Worm (Caenorhabditis elegans): ENCODE results near the gene F58G1.7.

The F58G1.7 gene

DNA sequence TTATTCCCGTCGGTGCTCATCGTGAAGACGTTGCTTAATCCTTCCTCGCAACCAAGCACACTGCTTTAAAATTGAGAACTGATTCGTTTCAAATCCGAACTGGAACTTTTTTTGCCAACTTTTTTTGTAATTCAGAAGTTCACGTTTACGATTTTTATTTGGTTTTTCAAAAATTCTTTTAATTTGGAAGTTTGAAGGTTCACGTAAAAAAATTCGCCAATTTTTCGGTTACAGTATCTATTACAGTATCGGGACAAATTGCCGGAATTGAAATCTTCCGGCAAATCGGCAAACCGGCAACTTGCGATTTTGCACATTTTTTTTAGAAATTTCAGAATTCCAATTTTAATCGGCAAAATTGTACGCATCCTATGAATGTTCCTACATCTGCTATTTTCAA is 19.8 kb downstream of the F58G1.7 start, which contains the start of gene F58G1.3:
Gene F58G1.3, minus strand, starts transcription at position 101 of the 400 bp plus-strand sequence.
- TF ChIP-seq unc-62 (GFP tag; optimal IDR thresholded peaks at IDR 0.05) = no peak

ce11 chrII:12925551-12925950 is 22.5 kb downstream of the F58G1.7 start, which contains the start of gene F58G1.8:
TSS of gene F58G1.8 (minus strand) at chrII:12925651.
- no peak for TF ChIP-seq unc-62 (GFP tag; optimal IDR thresholded peaks at IDR 0.05)

DNA sequence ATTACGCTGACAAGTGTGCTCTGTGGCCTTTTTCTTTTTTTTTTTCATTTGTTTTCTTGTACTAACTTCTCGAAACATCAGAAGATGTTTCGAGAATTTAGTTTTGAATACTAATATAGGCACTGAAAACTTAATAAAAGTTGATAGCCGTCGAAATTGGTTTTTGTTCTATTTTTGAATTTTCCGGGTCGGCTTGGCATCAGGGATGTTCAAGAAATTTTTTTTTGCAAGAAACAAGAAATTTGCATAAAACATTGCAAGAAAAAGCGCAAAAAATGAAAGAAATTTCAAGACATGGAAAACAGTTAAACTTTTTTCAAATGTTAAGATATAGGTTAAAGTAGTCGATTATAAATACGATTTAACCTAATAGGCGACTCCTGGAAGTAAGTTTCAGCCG is 24.8 kb downstream of the F58G1.7 start:
- no peak for TF ChIP-seq unc-62 (GFP tag; optimal IDR thresholded peaks at IDR 0.05)

DNA sequence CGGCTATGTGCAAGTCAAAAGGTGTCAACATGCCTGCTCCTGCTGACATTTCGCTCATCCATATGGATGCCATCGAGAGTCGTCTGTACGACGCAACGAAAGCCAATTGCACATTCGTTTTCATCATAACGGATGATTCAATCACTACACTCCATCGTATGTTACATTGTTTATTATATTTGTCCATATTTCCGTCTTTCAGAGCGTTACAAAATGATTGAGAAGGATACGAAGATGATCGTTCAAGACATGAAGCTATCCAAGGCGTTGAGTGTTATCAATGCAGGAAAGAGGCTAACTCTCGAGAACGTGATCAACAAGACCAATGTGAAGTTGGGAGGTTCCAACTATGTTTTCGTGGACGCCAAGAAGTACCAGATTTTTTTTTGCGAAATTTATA is 26.6 kb downstream of the F58G1.7 start:
- no peak for TF ChIP-seq unc-62 (GFP tag; optimal IDR thresholded peaks at IDR 0.05)

- TF ChIP-seq unc-62 (GFP tag; optimal IDR thresholded peaks at IDR 0.05) = no peak
These were observed 29.0 kb downstream of the F58G1.7 start, which contains the start of the genes F58G1.2 and wago-4 for ce11 chrII:12918960-12919553. TSS of gene F58G1.2 (minus strand) at chrII:12919010. TSS of gene wago-4 (plus strand) at chrII:12919551.

DNA sequence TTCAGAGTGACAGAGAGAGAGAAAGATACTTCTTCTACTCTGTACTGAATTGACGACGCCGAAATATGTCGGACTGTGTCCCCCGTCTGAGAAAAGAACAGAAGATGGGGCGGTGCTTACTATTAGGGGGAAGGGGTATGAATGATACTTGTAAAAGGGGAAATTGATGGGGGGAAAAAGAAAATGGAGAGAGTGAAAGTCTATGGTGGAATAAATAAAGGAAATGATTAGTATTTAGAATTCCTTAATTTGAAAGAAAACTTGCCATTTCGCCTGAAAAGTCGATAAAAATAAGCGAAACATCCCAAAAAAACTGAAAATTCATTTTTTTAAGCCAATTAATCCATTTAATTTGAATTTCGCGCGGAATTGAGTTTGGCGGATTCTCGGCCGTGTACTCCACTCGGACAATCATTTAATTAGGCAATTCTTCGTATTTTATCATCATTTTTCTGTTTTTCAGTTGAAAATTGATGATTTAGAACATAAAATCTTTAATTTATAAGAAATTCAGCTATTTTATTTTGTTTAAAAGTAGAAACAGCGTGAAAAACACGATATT is 33.5 kb downstream of the F58G1.7 start, which contains the start of gene F35C5.12:
Gene F35C5.12, minus strand, starts transcription at position 51 of the 562 bp plus-strand sequence.
- no peak for TF ChIP-seq unc-62 (GFP tag; optimal IDR thresholded peaks at IDR 0.05)

DNA sequence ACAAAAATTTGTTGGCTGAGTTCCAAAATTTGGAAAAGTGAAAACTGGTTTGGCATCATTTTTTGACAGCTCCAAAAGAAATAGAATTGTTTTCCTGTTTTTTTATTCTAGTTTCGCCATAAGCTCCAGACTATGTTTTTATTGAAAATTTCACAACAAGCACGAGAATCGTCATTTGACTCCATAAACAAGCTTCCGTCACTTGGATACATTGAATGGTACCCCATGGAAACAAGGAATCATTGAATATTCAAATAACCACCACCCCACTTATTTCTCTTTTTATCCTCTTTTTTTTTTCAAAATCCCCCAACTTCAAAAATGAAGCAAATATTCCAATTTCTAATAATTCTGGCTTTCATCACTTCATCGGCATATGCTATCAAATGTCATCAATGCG is 39.3 kb downstream of the F58G1.7 start, which contains the start of gene ddn-2:
Gene ddn-2, plus strand, starts transcription at position 301 of the 400 bp plus-strand sequence.
- TF ChIP-seq unc-62 (GFP tag; optimal IDR thresholded peaks at IDR 0.05) = no peak

DNA sequence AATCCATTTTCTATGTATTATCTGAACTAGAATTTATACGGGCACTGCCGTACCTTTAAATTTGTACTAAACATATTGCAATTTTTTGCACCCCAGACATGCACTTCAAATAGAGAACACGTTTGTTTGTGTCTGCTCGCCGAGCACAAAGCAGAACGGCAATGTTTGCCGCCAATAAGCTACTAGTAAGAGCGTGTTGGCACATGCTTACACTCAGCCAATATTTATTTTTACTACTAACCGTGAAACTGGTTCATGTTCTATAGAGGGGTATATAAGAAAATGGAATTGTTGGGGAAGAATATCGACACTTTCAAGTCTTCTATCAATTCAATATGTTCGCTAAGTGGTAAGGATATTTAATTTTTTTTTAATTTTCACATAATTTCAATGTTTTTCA is 41.0 kb downstream of the F58G1.7 start, which contains the start of gene nspb-11:
Gene nspb-11, plus strand, starts transcription at position 301 of the 400 bp plus-strand sequence.
- TF ChIP-seq unc-62 (GFP tag; optimal IDR thresholded peaks at IDR 0.05) = no peak

DNA sequence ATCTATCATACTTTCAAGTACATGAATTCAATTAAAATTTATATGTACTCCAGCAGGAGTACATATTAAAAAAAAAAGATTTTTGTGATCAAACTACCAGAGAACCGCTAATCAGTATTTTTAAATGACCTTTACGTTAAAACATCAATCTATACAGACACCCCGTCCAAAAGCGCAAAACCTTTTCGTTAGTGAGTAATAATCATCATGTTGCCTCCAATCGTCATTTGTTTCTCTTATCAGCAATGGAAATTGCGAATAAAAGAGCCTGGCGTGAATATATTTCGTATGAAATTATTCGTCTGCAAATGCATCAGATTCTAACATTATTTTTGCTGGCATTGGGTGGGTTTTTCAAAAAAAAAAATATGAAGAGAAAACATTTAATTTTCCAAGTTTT is 43.9 kb downstream of the F58G1.7 start, which contains the start of gene clec-66:
Gene clec-66, plus strand, starts transcription at position 225 of the 400 bp plus-strand sequence.
- TF ChIP-seq unc-62 (GFP tag; optimal IDR thresholded peaks at IDR 0.05) = no peak

DNA sequence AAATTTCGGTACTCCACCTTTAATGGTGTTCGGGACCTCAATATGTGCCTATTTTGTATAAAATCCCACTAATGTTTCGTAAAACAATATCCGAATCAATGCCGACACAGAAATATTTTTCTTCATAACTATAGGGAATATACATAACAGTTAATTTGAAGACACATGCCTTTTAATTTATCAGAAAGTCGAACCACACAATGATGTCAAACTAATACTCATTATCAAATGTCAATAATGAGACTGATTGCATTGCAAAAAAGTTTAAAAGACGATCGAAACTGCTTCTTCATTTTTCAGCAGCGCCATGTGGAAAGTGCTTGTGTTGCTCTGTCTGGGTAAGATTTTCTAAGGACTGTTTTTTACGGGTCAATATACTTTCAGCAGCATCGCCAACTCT is 47.0 kb downstream of the F58G1.7 start, which contains the start of gene clec-65:
Gene clec-65, plus strand, starts transcription at position 301 of the 400 bp plus-strand sequence.
- TF ChIP-seq unc-62 (GFP tag; optimal IDR thresholded peaks at IDR 0.05) = no peak

DNA sequence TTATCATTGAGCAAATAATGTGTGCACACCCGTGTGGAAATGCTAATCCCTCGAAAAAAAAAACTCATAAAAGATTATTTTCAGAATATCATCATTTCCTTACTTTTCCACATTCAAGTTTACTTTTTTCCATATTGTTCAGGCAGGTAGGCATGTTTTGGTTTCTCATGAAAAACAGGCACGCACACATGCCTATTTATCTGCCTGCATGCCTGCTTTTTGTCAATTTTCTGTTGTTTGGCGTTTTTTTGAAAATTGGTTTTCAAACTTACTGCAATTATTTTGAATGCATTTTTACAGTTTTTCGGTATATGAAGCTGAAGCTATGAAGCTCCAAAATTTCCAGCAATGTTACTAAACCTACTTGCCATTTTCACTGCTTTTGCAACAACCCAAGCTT is 50.1 kb downstream of the F58G1.7 start, which contains the start of gene clec-64:
Gene clec-64, plus strand, starts transcription at position 301 of the 400 bp plus-strand sequence.
- no peak for TF ChIP-seq unc-62 (GFP tag; optimal IDR thresholded peaks at IDR 0.05)

DNA sequence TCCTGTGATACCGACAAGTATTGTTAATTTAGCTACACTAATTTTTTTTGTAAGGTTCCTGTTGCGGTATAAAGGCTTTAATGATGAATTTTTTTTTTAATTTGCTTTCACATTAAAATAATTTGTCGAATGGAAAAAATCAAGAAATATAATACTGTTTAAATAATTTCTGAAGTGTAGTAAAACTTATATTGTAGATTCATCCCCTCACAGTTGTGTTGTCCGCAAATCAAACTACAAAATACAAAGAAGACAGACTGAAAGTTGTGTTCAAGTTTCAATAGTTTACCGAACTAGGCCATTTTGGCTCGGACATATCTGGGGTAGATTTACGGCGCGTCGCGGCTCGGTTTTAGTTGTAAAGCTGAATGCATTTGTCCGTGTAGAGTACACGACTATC is 50.7 kb downstream of the F58G1.7 start:
- no peak for TF ChIP-seq unc-62 (GFP tag; optimal IDR thresholded peaks at IDR 0.05)

DNA sequence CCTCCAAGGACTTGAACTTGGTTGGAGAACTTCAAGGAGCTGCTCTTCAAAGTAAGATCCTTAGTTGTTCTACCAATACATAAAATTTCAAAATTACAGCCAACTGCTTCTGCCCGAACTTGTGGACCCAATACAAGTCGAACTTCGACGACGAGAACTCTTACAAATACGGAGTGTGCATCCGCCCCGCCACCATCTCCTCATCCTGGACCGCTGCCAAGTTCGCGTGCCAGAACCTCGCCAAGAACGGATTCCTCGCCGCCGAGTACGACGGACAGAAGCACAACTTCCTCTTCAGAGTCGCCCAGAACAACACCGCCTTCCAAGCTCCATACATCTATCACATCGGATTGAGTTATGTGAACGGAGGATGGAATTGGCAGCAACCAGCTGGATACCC is 51.4 kb downstream of the F58G1.7 start:
- no peak for TF ChIP-seq unc-62 (GFP tag; optimal IDR thresholded peaks at IDR 0.05)

- no peak for TF ChIP-seq unc-62 (GFP tag; optimal IDR thresholded peaks at IDR 0.05)
These were observed 52.9 kb downstream of the F58G1.7 start, which contains the start of the genes clec-62 and clec-63 for ce11 chrII:12895078-12895670. TSS of gene clec-62 (minus strand) at chrII:12895128. TSS of gene clec-63 (plus strand) at chrII:12895638.

All from whole organism, dauer.